Worm (Caenorhabditis elegans): ENCODE results near the gene F45D3.1.

F45D3.1 gene

ce11 chrV:12494522-12494921 lies 32.3 kb upstream of the F45D3.1 start, which contains the start of gene mrps-11:
Gene mrps-11 (minus strand): TSS chrV:12494622.
- TF ChIP-seq sma-3 (GFP tag; optimal IDR thresholded peaks at IDR 0.05) (no peak), nhr-77 (tag; optimal IDR thresholded peaks at IDR 0.05) (no peak), fos-1 (tag; optimal IDR thresholded peaks at IDR 0.05) (no peak), alr-1 (tag; optimal IDR thresholded peaks at IDR 0.05) (no peak), zag-1 (tag; optimal IDR thresholded peaks at IDR 0.05) (no peak)

ce11 chrV:12497725-12498263 lies 29.1 kb upstream of the F45D3.1 start, which contains the start of the genes W04D2.4 and rbm-25:
Gene W04D2.4 (minus strand): TSS chrV:12497755.
Gene rbm-25 (plus strand): TSS chrV:12498213.
- peak; percentile 87 to 92 for TF ChIP-seq lsy-2 (tag; optimal IDR thresholded peaks at IDR 0.05)
- TF ChIP-seq peb-1 (tag; optimal IDR thresholded peaks at IDR 0.05), result no peak
- no peak for TF ChIP-seq zag-1 (tag; optimal IDR thresholded peaks at IDR 0.05)
- TF ChIP-seq sma-3 (GFP tag; optimal IDR thresholded peaks at IDR 0.05), result peak; percentile 60
- TF ChIP-seq sem-4 (tag; optimal IDR thresholded peaks at IDR 0.05), result peak; percentile 67
- TF ChIP-seq nhr-129 (tag; optimal IDR thresholded peaks at IDR 0.05), result peak; percentile 58
- peak; percentile 37 for TF ChIP-seq fos-1 (tag; optimal IDR thresholded peaks at IDR 0.05)
- TF ChIP-seq skn-1 (tag; optimal IDR thresholded peaks at IDR 0.05), result no peak
- peak; percentile 87 for TF ChIP-seq mab-5 (tag; optimal IDR thresholded peaks at IDR 0.05)
- peak; percentile 57 for TF ChIP-seq lin-13 (GFP tag; optimal IDR thresholded peaks at IDR 0.05)
- peak; percentile 66 for TF ChIP-seq egl-27 (tag; optimal IDR thresholded peaks at IDR 0.05)
- TF ChIP-seq F13H6.1 (tag; optimal IDR thresholded peaks at IDR 0.05), result peak; percentile 71
- peak; percentile 35 for TF ChIP-seq ztf-4 (tag; optimal IDR thresholded peaks at IDR 0.05)
- no peak for TF ChIP-seq ZK546.5 (tag; optimal IDR thresholded peaks at IDR 0.05)
- TF ChIP-seq ceh-16 (tag; optimal IDR thresholded peaks at IDR 0.05), result no peak
- TF ChIP-seq ama-1 (optimal IDR thresholded peaks at IDR 0.05), result peak; percentile 29
- TF ChIP-seq crh-2 (tag; optimal IDR thresholded peaks at IDR 0.05), result peak; percentile 87
- TF ChIP-seq aly-2 (tag; optimal IDR thresholded peaks at IDR 0.05), result peak; percentile 14
- peak; percentile 96 for TF ChIP-seq C34F6.9 (tag; optimal IDR thresholded peaks at IDR 0.05)
- TF ChIP-seq elt-1 (tag; optimal IDR thresholded peaks at IDR 0.05), result no peak
- no peak for TF ChIP-seq mdl-1 (tag; optimal IDR thresholded peaks at IDR 0.05)
- TF ChIP-seq unc-39 (tag; optimal IDR thresholded peaks at IDR 0.05), result no peak
- peak; percentile 36 for TF ChIP-seq dmd-4 (tag; optimal IDR thresholded peaks at IDR 0.05)
- no peak for TF ChIP-seq ceh-82 (tag; optimal IDR thresholded peaks at IDR 0.05)
- TF ChIP-seq blmp-1 (tag; optimal IDR thresholded peaks at IDR 0.05; ENCODE audit: insufficient read depth), result no peak
- TF ChIP-seq sma-9 (GFP tag; optimal IDR thresholded peaks at IDR 0.05), result peak; percentile 87
- no peak for TF ChIP-seq sma-9 (tag; optimal IDR thresholded peaks at IDR 0.05)
- no peak for TF ChIP-seq nhr-11 (tag; optimal IDR thresholded peaks at IDR 0.05)
- peak; percentile 60 for TF ChIP-seq nhr-25 (tag; optimal IDR thresholded peaks at IDR 0.05)
- no peak for TF ChIP-seq lin-39 (tag; optimal IDR thresholded peaks at IDR 0.05)
- no peak for TF ChIP-seq mbf-1 (tag; optimal IDR thresholded peaks at IDR 0.05)
- TF ChIP-seq unc-55 (GFP tag; optimal IDR thresholded peaks at IDR 0.05), result peak; percentile 90
- peak; percentile 28 for TF ChIP-seq R02D3.7 (tag; optimal IDR thresholded peaks at IDR 0.05)
- TF ChIP-seq elt-3 (tag; optimal IDR thresholded peaks at IDR 0.05), result no peak
- TF ChIP-seq nhr-237 (tag; optimal IDR thresholded peaks at IDR 0.05), result no peak
- TF ChIP-seq gmeb-1 (tag; optimal IDR thresholded peaks at IDR 0.05), result peak; percentile 87
- no peak for TF ChIP-seq nhr-77 (tag; optimal IDR thresholded peaks at IDR 0.05)
- TF ChIP-seq nhr-21 (tag; optimal IDR thresholded peaks at IDR 0.05), result peak; percentile 76
- TF ChIP-seq nhr-23 (tag; optimal IDR thresholded peaks at IDR 0.05), result no peak
- TF ChIP-seq snpc-4 (tag; optimal IDR thresholded peaks at IDR 0.05), result peak; percentile 88

ce11 chrV:12503494-12503893 lies 23.4 kb upstream of the F45D3.1 start, which contains the start of gene T28H10.1:
Gene T28H10.1 (plus strand): TSS chrV:12503794.
- TF ChIP-seq nhr-23 (tag; optimal IDR thresholded peaks at IDR 0.05) (no peak), ztf-11 (tag; optimal IDR thresholded peaks at IDR 0.05) (no peak), nhr-11 (tag; optimal IDR thresholded peaks at IDR 0.05) (no peak), ztf-1 (GFP tag; conservative IDR thresholded peaks at IDR 0.05) (no peak), R02D3.7 (tag; optimal IDR thresholded peaks at IDR 0.05) (no peak), nhr-77 (tag; optimal IDR thresholded peaks at IDR 0.05) (no peak)

Measured in whole organism, L2 larva.